Fruit fly (Drosophila melanogaster): ENCODE results near the gene CG1785.
A peak's percentile ranks its signal among the peaks of the same experiment; 100 is the strongest.

Gene CG1785

dm6 chrX:8694066-8694822 is 20.5 kb upstream of the CG1785 start:
- TF ChIP-seq CG8478 (optimal IDR thresholded peaks at IDR 0.05) (no peak), CTCF (optimal IDR thresholded peaks at IDR 0.05) (no peak)

- TF ChIP-seq CTCF (optimal IDR thresholded peaks at IDR 0.05) (no peak), CG8478 (optimal IDR thresholded peaks at IDR 0.05) (no peak)
Measured at dm6 chrX:8694823-8695492, 19.8 kb upstream of the CG1785 start.

dm6 chrX:8696106-8696595 is 18.6 kb upstream of the CG1785 start:
- TF ChIP-seq CG8478 (optimal IDR thresholded peaks at IDR 0.05), result no peak
- no peak for TF ChIP-seq CTCF (optimal IDR thresholded peaks at IDR 0.05)

- TF ChIP-seq CTCF (optimal IDR thresholded peaks at IDR 0.05) (no peak), CG8478 (optimal IDR thresholded peaks at IDR 0.05) (no peak)
Measured at dm6 chrX:8709234-8709843, 5.4 kb upstream of the CG1785 start, which contains the start of gene Hexo2. Gene Hexo2, plus strand, starts transcription at chrX:8709652.

- TF ChIP-seq CTCF (optimal IDR thresholded peaks at IDR 0.05) (no peak), CG8478 (optimal IDR thresholded peaks at IDR 0.05) (no peak)
Measured at dm6 chrX:8720213-8720612, 5.5 kb downstream of the CG1785 start, which contains the start of gene CG1789. Gene CG1789, plus strand, starts transcription at chrX:8720520.

dm6 chrX:8721501-8721900 is 6.8 kb downstream of the CG1785 start:
- TF ChIP-seq CG8478 (optimal IDR thresholded peaks at IDR 0.05) (no peak), CTCF (optimal IDR thresholded peaks at IDR 0.05) (peak in 1 of 2 experiments; percentile 44)

dm6 chrX:8723393-8723987 is 8.8 kb downstream of the CG1785 start:
- TF ChIP-seq CTCF (optimal IDR thresholded peaks at IDR 0.05) (no peak), CG8478 (optimal IDR thresholded peaks at IDR 0.05) (no peak)

dm6 chrX:8724815-8725214 is 10.1 kb downstream of the CG1785 start:
- no peak for TF ChIP-seq CG8478 (optimal IDR thresholded peaks at IDR 0.05)
- no peak for TF ChIP-seq CTCF (optimal IDR thresholded peaks at IDR 0.05)

- TF ChIP-seq CTCF (optimal IDR thresholded peaks at IDR 0.05) (no peak), CG8478 (optimal IDR thresholded peaks at IDR 0.05) (no peak)
Measured at dm6 chrX:8725238-8725637, 10.5 kb downstream of the CG1785 start.

- no peak for TF ChIP-seq CG8478 (optimal IDR thresholded peaks at IDR 0.05)
- no peak for TF ChIP-seq CTCF (optimal IDR thresholded peaks at IDR 0.05)
Measured at dm6 chrX:8726816-8727215, 12.1 kb downstream of the CG1785 start.

dm6 chrX:8728030-8728429 is 13.3 kb downstream of the CG1785 start:
- TF ChIP-seq CTCF (optimal IDR thresholded peaks at IDR 0.05), result no peak
- TF ChIP-seq CG8478 (optimal IDR thresholded peaks at IDR 0.05), result no peak

dm6 chrX:8730306-8730705 is 15.6 kb downstream of the CG1785 start:
- TF ChIP-seq CG8478 (optimal IDR thresholded peaks at IDR 0.05) (no peak), CTCF (optimal IDR thresholded peaks at IDR 0.05) (no peak)

- TF ChIP-seq CTCF (optimal IDR thresholded peaks at IDR 0.05) (no peak), CG8478 (optimal IDR thresholded peaks at IDR 0.05) (no peak)
Measured at dm6 chrX:8731464-8731863, 16.7 kb downstream of the CG1785 start.

dm6 chrX:8732379-8732778 is 17.6 kb downstream of the CG1785 start:
- TF ChIP-seq CG8478 (optimal IDR thresholded peaks at IDR 0.05) (no peak), CTCF (optimal IDR thresholded peaks at IDR 0.05) (no peak)

dm6 chrX:8743456-8743965 is 28.8 kb downstream of the CG1785 start:
- TF ChIP-seq CTCF (optimal IDR thresholded peaks at IDR 0.05), result no peak
- no peak for TF ChIP-seq CG8478 (optimal IDR thresholded peaks at IDR 0.05)

Data from S2 (cell line).